Worm (Caenorhabditis elegans): ENCODE data around the gene srx-136.

The srx-136 gene

DNA sequence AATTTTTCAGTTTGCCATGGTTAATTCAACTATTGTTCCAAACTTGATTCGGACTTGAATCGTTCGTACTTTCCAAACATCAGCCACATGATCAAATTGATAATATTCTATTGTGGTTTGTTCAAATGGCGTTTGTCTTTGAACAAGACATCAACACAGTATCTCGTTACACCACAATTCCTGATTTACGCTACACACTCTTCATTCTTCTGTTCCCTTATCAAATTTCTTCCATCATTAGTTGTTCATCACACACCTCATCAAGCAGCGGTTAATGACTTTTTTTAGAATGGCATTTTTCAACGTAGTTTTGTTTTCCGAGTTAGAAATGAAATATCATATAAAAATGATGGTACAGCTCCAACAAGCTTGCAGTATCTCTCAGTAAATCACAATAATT is 21.0 kb downstream of the srx-136 start (continued):
- TF ChIP-seq Y5F2A.4 (GFP tag; optimal IDR thresholded peaks at IDR 0.05) (no peak), daf-12 (tag; optimal IDR thresholded peaks at IDR 0.05) (no peak), ZK337.2 (GFP tag; IDR thresholded peaks at IDR 0.05) (no peak), set-16 (GFP tag; IDR thresholded peaks at IDR 0.05) (no peak)

DNA sequence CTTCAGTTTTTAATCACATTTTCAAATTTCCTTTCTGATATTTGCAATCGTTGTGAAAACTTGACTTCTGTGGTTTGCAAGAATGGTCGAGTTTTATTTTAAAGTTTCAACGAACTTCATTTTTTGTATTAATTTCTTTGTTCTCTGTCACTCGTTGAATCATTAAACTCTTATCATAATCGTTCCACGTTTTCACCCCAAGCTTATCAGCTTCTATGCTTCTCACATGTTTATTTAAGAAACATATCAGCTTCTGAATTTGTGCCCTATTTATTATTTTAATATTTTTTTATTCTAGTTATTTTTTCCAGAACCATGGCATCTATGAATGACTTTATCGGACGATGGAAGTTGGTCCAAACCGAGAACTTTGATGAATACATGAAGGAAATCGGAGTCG is 22.0 kb downstream of the srx-136 start, which contains the start of gene lbp-7:
Gene lbp-7 (plus strand): TSS at position 312 of the 400 bp plus-strand sequence.
- TF ChIP-seq ZK337.2 (GFP tag; IDR thresholded peaks at IDR 0.05): no peak
- no peak for TF ChIP-seq attf-4 (tag; optimal IDR thresholded peaks at IDR 0.05)
- no peak for TF ChIP-seq Y48G9A.11 (GFP tag; IDR thresholded peaks at IDR 0.05)
- TF ChIP-seq set-16 (GFP tag; IDR thresholded peaks at IDR 0.05): no peak
- TF ChIP-seq nhr-102 (tag; optimal IDR thresholded peaks at IDR 0.05): no peak
- no peak for TF ChIP-seq mdt-29 (GFP tag; IDR thresholded peaks at IDR 0.05)
- peak; percentile 63 for TF ChIP-seq nhr-28 (tag; optimal IDR thresholded peaks at IDR 0.05)
- no peak for TF ChIP-seq jun-1 (tag; optimal IDR thresholded peaks at IDR 0.05)
- TF ChIP-seq nhr-10 (tag; optimal IDR thresholded peaks at IDR 0.05): no peak
- no peak for TF ChIP-seq spr-1 (tag; optimal IDR thresholded peaks at IDR 0.05)
- no peak for TF ChIP-seq madf-9 (GFP tag; conservative IDR thresholded peaks at IDR 0.05)
- TF ChIP-seq ces-1 (GFP tag; optimal IDR thresholded peaks at IDR 0.05): no peak
- no peak for TF ChIP-seq ctbp-1 (GFP tag; IDR thresholded peaks at IDR 0.05)
- TF ChIP-seq R02D3.7 (tag; optimal IDR thresholded peaks at IDR 0.05): no peak
- TF ChIP-seq lin-29 (GFP tag; IDR thresholded peaks at IDR 0.05): no peak
- no peak for TF ChIP-seq unc-39 (tag; optimal IDR thresholded peaks at IDR 0.05)
- TF ChIP-seq dmd-9 (GFP tag; IDR thresholded peaks at IDR 0.05): no peak
- no peak for TF ChIP-seq snpc-1.2 (GFP tag; IDR thresholded peaks at IDR 0.05)
- no peak for TF ChIP-seq nhr-42 (GFP tag; IDR thresholded peaks at IDR 0.05)
- TF ChIP-seq unc-130 (GFP tag; optimal IDR thresholded peaks at IDR 0.05): no peak
- no peak for TF ChIP-seq lir-3 (tag; optimal IDR thresholded peaks at IDR 0.05)
- TF ChIP-seq duxl-1 (tag; optimal IDR thresholded peaks at IDR 0.05; ENCODE audit: poor library complexity): no peak
- TF ChIP-seq nhr-77 (tag; optimal IDR thresholded peaks at IDR 0.05): peak; percentile 5
- no peak for TF ChIP-seq lin-38 (GFP tag; IDR thresholded peaks at IDR 0.05)
- no peak for TF ChIP-seq lin-1 (GFP tag; IDR thresholded peaks at IDR 0.05)
- TF ChIP-seq hlh-30 (tag; optimal IDR thresholded peaks at IDR 0.05; ENCODE audit: insufficient read depth): no peak
- no peak for TF ChIP-seq lim-7 (GFP tag; IDR thresholded peaks at IDR 0.05)
- TF ChIP-seq tag-97 (GFP tag; IDR thresholded peaks at IDR 0.05): no peak
- no peak for TF ChIP-seq pha-4 (GFP tag; IDR thresholded peaks at IDR 0.05)
- TF ChIP-seq pha-4 (tag; optimal IDR thresholded peaks at IDR 0.05): no peak
- no peak for TF ChIP-seq ama-1 (optimal IDR thresholded peaks at IDR 0.05)
- TF ChIP-seq lin-15B (tag; optimal IDR thresholded peaks at IDR 0.05): no peak
- peak; percentile 62; the same call in 1 of the 2 replicates for TF ChIP-seq php-3 (GFP tag; IDR thresholded peaks at IDR 0.05)
- peak; percentile 70 for TF ChIP-seq pqm-1 (tag; optimal IDR thresholded peaks at IDR 0.05)
- TF ChIP-seq zfp-2 (tag; optimal IDR thresholded peaks at IDR 0.05): no peak
- no peak for TF ChIP-seq daf-19 (GFP tag; conservative IDR thresholded peaks at IDR 0.05)
- no peak for TF ChIP-seq fos-1 (tag; optimal IDR thresholded peaks at IDR 0.05)
- TF ChIP-seq mxl-2 (GFP tag; conservative IDR thresholded peaks at IDR 0.05): no peak
- TF ChIP-seq mxl-3 (GFP tag; optimal IDR thresholded peaks at IDR 0.05): no peak
- no peak for TF ChIP-seq fkh-10 (GFP tag; optimal IDR thresholded peaks at IDR 0.05)
- TF ChIP-seq nhr-41 (GFP tag; IDR thresholded peaks at IDR 0.05): no peak
- no peak for TF ChIP-seq arid-1 (GFP tag; conservative IDR thresholded peaks at IDR 0.05)
- no peak for TF ChIP-seq egl-27 (tag; optimal IDR thresholded peaks at IDR 0.05)
- TF ChIP-seq ceh-32 (tag; optimal IDR thresholded peaks at IDR 0.05; ENCODE audit: poor library complexity): no peak
- no peak for TF ChIP-seq nhr-25 (tag; optimal IDR thresholded peaks at IDR 0.05; ENCODE audit: borderline replicate concordance, insufficient read depth)
- TF ChIP-seq sdz-12 (GFP tag; optimal IDR thresholded peaks at IDR 0.05): no peak
- no peak for TF ChIP-seq nhr-48 (tag; optimal IDR thresholded peaks at IDR 0.05)
- TF ChIP-seq daf-16 (GFP tag; optimal IDR thresholded peaks at IDR 0.05): no peak
- peak; percentile 79 for TF ChIP-seq daf-16 (tag; optimal IDR thresholded peaks at IDR 0.05)
